Fruit fly (Drosophila melanogaster): ENCODE measurements around the gene Srp9.

- TF ChIP-seq Hr78 (GFP tag; optimal IDR thresholded peaks at IDR 0.05) (no peak), pan (optimal IDR thresholded peaks at IDR 0.05) (no peak), woc (GFP tag; optimal IDR thresholded peaks at IDR 0.05) (no peak), CG9705 (GFP tag; optimal IDR thresholded peaks at IDR 0.05) (no peak), Hnf4 (GFP tag; optimal IDR thresholded peaks at IDR 0.05) (no peak), jim (GFP tag; optimal IDR thresholded peaks at IDR 0.05) (no peak)
Observed at dm6 chr3L:7910916-7911467, 25.2 kb upstream of the Srp9 start.
